Fruit fly (Drosophila melanogaster): ENCODE data around the gene omd.

The omd gene

dm6 chr3R:13676137-13677086 lies 10.6 kb downstream of the omd start, which contains the start of the genes Lkb1 and CG9588 (continued):
- TF ChIP-seq sc (optimal IDR thresholded peaks at IDR 0.05) (no peak), sc (GFP tag; optimal IDR thresholded peaks at IDR 0.05) (no peak), NFAT (GFP tag; IDR thresholded peaks at IDR 0.05) (peak; percentile 43), mam (GFP tag; optimal IDR thresholded peaks at IDR 0.05) (peak; percentile 35), CG4404 (GFP tag; IDR thresholded peaks at IDR 0.05) (peak; percentile 60), chif (GFP tag; optimal IDR thresholded peaks at IDR 0.05) (peak; percentile 46 to 52), Ets65A (GFP tag) (peak; percentile 94), CG1832 (GFP tag; optimal IDR thresholded peaks at IDR 0.05) (no peak), rib (GFP tag; IDR thresholded peaks at IDR 0.05) (no peak), Dbx (GFP tag; IDR thresholded peaks at IDR 0.05) (peak; percentile 74), CG10267 (tag; optimal IDR thresholded peaks at IDR 0.05) (peak; percentile 28), H15 (GFP tag; IDR thresholded peaks at IDR 0.05) (peak; percentile 70), CG16815 (GFP tag; optimal IDR thresholded peaks at IDR 0.05) (peak; percentile 57), Mrtf (GFP tag; IDR thresholded peaks at IDR 0.05) (peak; percentile 69), CG17328 (GFP tag; IDR thresholded peaks at IDR 0.05) (peak; percentile 83), Atf-2 (GFP tag; optimal IDR thresholded peaks at IDR 0.05) (peak; percentile 35), bigmax (GFP tag; optimal IDR thresholded peaks at IDR 0.05) (no peak), CG8944 (GFP tag; optimal IDR thresholded peaks at IDR 0.05) (peak; percentile 4), CG7928 (GFP tag; optimal IDR thresholded peaks at IDR 0.05) (peak; percentile 93), Adf1 (GFP tag; IDR thresholded peaks at IDR 0.05) (no peak), inv (GFP tag; IDR thresholded peaks at IDR 0.05; ENCODE audit: partially characterized antibody) (no peak), schlank (tag; optimal IDR thresholded peaks at IDR 0.05) (no peak), CG7745 (tag; optimal IDR thresholded peaks at IDR 0.05) (no peak), bsh (GFP tag; optimal IDR thresholded peaks at IDR 0.05) (peak; percentile 34 to 46), da (GFP tag; optimal IDR thresholded peaks at IDR 0.05) (no peak), BtbVII (GFP tag; optimal IDR thresholded peaks at IDR 0.05) (no peak), kay (GFP tag; optimal IDR thresholded peaks at IDR 0.05) (peak; percentile 11), lola (GFP tag; optimal IDR thresholded peaks at IDR 0.05) (peak in 1 of 3 experiments; percentile 20), CkIIα-i1 (GFP tag; IDR thresholded peaks at IDR 0.05) (peak; percentile 48; the same call in 1 of the 2 replicates), CG17568 (GFP tag; optimal IDR thresholded peaks at IDR 0.05) (no peak), unpg (GFP tag; optimal IDR thresholded peaks at IDR 0.05) (peak; percentile 23), CG8924 (tag; optimal IDR thresholded peaks at IDR 0.05) (peak; percentile 61), ewg (GFP tag; optimal IDR thresholded peaks at IDR 0.05) (peak; percentile 39), aop (GFP tag; IDR thresholded peaks at IDR 0.05) (no peak), ase (GFP tag; IDR thresholded peaks at IDR 0.05) (peak; percentile 84), CG8281 (tag; optimal IDR thresholded peaks at IDR 0.05) (no peak), CHES-1-like (GFP tag; optimal IDR thresholded peaks at IDR 0.05) (peak; percentile 46), ssp (GFP tag; IDR thresholded peaks at IDR 0.05) (peak; percentile 67), slp2 (GFP tag; optimal IDR thresholded peaks at IDR 0.05) (peak; percentile 35), CG10209 (GFP tag; optimal IDR thresholded peaks at IDR 0.05) (peak; percentile 43), Sry-δ (GFP tag; optimal IDR thresholded peaks at IDR 0.05) (peak; percentile 32), az2 (GFP tag; optimal IDR thresholded peaks at IDR 0.05) (peak; percentile 36), Stat92E (GFP tag; optimal IDR thresholded peaks at IDR 0.05) (no peak), CG17359 (tag; optimal IDR thresholded peaks at IDR 0.05) (peak; percentile 59), tio (GFP tag; optimal IDR thresholded peaks at IDR 0.05) (no peak), Kr (GFP tag; optimal IDR thresholded peaks at IDR 0.05) (no peak), CG14710 (tag; optimal IDR thresholded peaks at IDR 0.05) (peak; percentile 27), CG9817 (tag; optimal IDR thresholded peaks at IDR 0.05) (peak; percentile 44)
